Worm (Caenorhabditis elegans): ENCODE results near the gene nhr-222.
"Not testable (repeated sequence)": the region's sequence is repeated elsewhere in the genome, so short reads cannot be mapped to it uniquely, and the experiment has no call there.

nhr-222 gene

ce11 chrV:3572408-3572807, 29.2 kb upstream of the nhr-222 start, which contains the start of gene F40C5.1:
TSS of gene F40C5.1 (plus strand) at chrV:3572708.
- TF ChIP-seq nhr-2, snpc-4, sptf-1 (tag; optimal IDR thresholded peaks at IDR 0.05): not testable (repeated sequence)

ce11 chrV:3570695-3571094, 27.5 kb upstream of the nhr-222 start, which contains the start of gene F40C5.2:
TSS of gene F40C5.2 (plus strand) at chrV:3570995.
- TF ChIP-seq tbx-8 (GFP tag; optimal IDR thresholded peaks at IDR 0.05); ztf-11 (tag; optimal IDR thresholded peaks at IDR 0.05); elt-1 (tag; optimal IDR thresholded peaks at IDR 0.05; ENCODE audit: borderline replicate concordance, insufficient read depth): not testable (repeated sequence)

- TF ChIP-seq nhr-28 (tag; optimal IDR thresholded peaks at IDR 0.05); flh-1 (GFP tag; optimal IDR thresholded peaks at IDR 0.05); ceh-39 (tag; optimal IDR thresholded peaks at IDR 0.05): not testable (repeated sequence)
Measured at ce11 chrV:3564335-3564734, 21.1 kb upstream of the nhr-222 start, which contains the start of gene T24A6.17. TSS of gene T24A6.17 (minus strand) at chrV:3564435.

ce11 chrV:3562824-3563223, 19.6 kb upstream of the nhr-222 start, which contains the start of gene T24A6.16:
TSS of gene T24A6.16 (minus strand) at chrV:3562924.
- TF ChIP-seq ceh-43 (GFP tag; optimal IDR thresholded peaks at IDR 0.05); unc-62 (GFP tag; optimal IDR thresholded peaks at IDR 0.05); lsy-2 (tag; optimal IDR thresholded peaks at IDR 0.05): not testable (repeated sequence)

- not testable (repeated sequence) for TF ChIP-seq elt-3, ceh-39, nhr-12 (tag; optimal IDR thresholded peaks at IDR 0.05)
Measured at ce11 chrV:3558744-3559143, 15.5 kb upstream of the nhr-222 start, which contains the start of gene T24A6.1. TSS of gene T24A6.1 (plus strand) at chrV:3559044.

- TF ChIP-seq nhr-237 (tag; optimal IDR thresholded peaks at IDR 0.05) (no peak), unc-62 (GFP tag; optimal IDR thresholded peaks at IDR 0.05) (no peak)
Measured at ce11 chrV:3557422-3557821, 14.2 kb upstream of the nhr-222 start, which contains the start of gene grl-31. TSS of gene grl-31 (minus strand) at chrV:3557778.

- TF ChIP-seq zip-8 (tag; optimal IDR thresholded peaks at IDR 0.05) = peak; percentile 20
- no peak for TF ChIP-seq ztf-11 (tag; optimal IDR thresholded peaks at IDR 0.05)
Measured at ce11 chrV:3555986-3556385, 12.7 kb upstream of the nhr-222 start, which contains the start of gene grl-30. TSS of gene grl-30 (plus strand) at chrV:3556286.

ce11 chrV:3554869-3555268, 11.6 kb upstream of the nhr-222 start, which contains the start of gene grl-29:
TSS of gene grl-29 (minus strand) at chrV:3555236.
- TF ChIP-seq sem-2 (GFP tag; optimal IDR thresholded peaks at IDR 0.05) (no peak), elt-3 (tag; optimal IDR thresholded peaks at IDR 0.05) (no peak), elt-1 (tag; optimal IDR thresholded peaks at IDR 0.05; ENCODE audit: borderline replicate concordance, insufficient read depth) (no peak), nhr-237 (tag; optimal IDR thresholded peaks at IDR 0.05) (no peak), ztf-11 (tag; optimal IDR thresholded peaks at IDR 0.05) (no peak), ces-1 (GFP tag; optimal IDR thresholded peaks at IDR 0.05) (no peak), lin-13 (tag; optimal IDR thresholded peaks at IDR 0.05) (no peak), drap-1 (GFP tag; optimal IDR thresholded peaks at IDR 0.05) (no peak)

- TF ChIP-seq bed-3 (GFP tag; optimal IDR thresholded peaks at IDR 0.05) (no peak), ceh-39 (tag; optimal IDR thresholded peaks at IDR 0.05) (peak; percentile 5), unc-62 (GFP tag; optimal IDR thresholded peaks at IDR 0.05) (no peak), tbx-8 (GFP tag; optimal IDR thresholded peaks at IDR 0.05) (no peak)
Measured at ce11 chrV:3552740-3553469, 9.7 kb upstream of the nhr-222 start, which contains the start of gene T24A6.20. TSS of gene T24A6.20 (plus strand) at chrV:3553134.
